Fruit fly (Drosophila melanogaster) whole organism, wandering third instar larva: ENCODE results near the gene wrd.

Experiments used
- Abd-B ChIP-seq: fragments of >200 bp; optimal IDR thresholded peaks from 2 replicates; lab custom pipeline; 2017; ENCODE audit warnings: missing biosample characterization, missing genetic modification characterization
- CG32264 ChIP-seq: fragments of 200-800 bp; sonication (Bioruptor generic); optimal IDR thresholded peaks from 2 replicates; lab custom pipeline; 2016; ENCODE audit warnings: missing biosample characterization, missing genetic modification characterization
- CG9705 ChIP-seq: fragments of 200-800 bp; sonication (Bioruptor generic); optimal IDR thresholded peaks from 2 replicates; lab custom pipeline; 2018; ENCODE audit warnings: missing biosample characterization, mild to moderate bottlenecking, missing genetic modification characterization
- CrebA ChIP-seq: fragments of 200-800 bp; sonication (Bioruptor generic); optimal IDR thresholded peaks from 2 replicates; lab custom pipeline; 2016; ENCODE audit warnings: missing biosample characterization, mild to moderate bottlenecking, missing genetic modification characterization, borderline replicate concordance
- Dfd ChIP-seq: fragments of >200 bp; optimal IDR thresholded peaks from 2 replicates; lab custom pipeline; 2017; ENCODE audit warnings: missing biosample characterization, missing genetic modification characterization
- Dif ChIP-seq: fragments of 200-275, 200-300 bp; sonication (Bioruptor generic); optimal IDR thresholded peaks from 2 replicates; lab custom pipeline; 2018; ENCODE audit warnings: missing biosample characterization, missing genetic modification characterization; ENCODE audit not compliant: partially characterized antibody
- HLH106 ChIP-seq: fragments of 200-800 bp; optimal IDR thresholded peaks from 3 replicates; lab custom pipeline; 2019; ENCODE audit warnings: missing biosample characterization, mild to moderate bottlenecking, missing genetic modification characterization, moderate library complexity
- Hnf4 ChIP-seq: fragments of 200-800 bp; sonication (Bioruptor generic); optimal IDR thresholded peaks from 2 replicates; lab custom pipeline; 2016; ENCODE audit warnings: missing biosample characterization, mild to moderate bottlenecking, missing genetic modification characterization
- Hr78 ChIP-seq: fragments of >200 bp; optimal IDR thresholded peaks from 2 replicates; lab custom pipeline; 2017; ENCODE audit warnings: missing biosample characterization, missing genetic modification characterization
- Hr83 ChIP-seq: fragments of 200-300 bp; sonication (Bioruptor generic); optimal IDR thresholded peaks from 2 replicates; lab custom pipeline; 2016; ENCODE audit warnings: missing biosample characterization, mild to moderate bottlenecking, missing genetic modification characterization, moderate library complexity; ENCODE audit not compliant: poor library complexity, severe bottlenecking
- Jra ChIP-seq: sonication (Bioruptor generic); optimal IDR thresholded peaks from 2 replicates; lab custom pipeline; 2016; ENCODE audit warnings: missing biosample characterization, missing genetic modification characterization
- Myc ChIP-seq: fragments of >200 bp; optimal IDR thresholded peaks from 2 replicates; lab custom pipeline; 2017
- N ChIP-seq: fragments of >200 bp; optimal IDR thresholded peaks from 2 replicates; lab custom pipeline; 2018; ENCODE audit warnings: missing biosample characterization, missing external identifiers, missing genetic modification characterization
- OdsH ChIP-seq: fragments of 200-800 bp; sonication (Bioruptor generic); optimal IDR thresholded peaks from 2 replicates; lab custom pipeline; 2016; ENCODE audit warnings: missing biosample characterization, mild to moderate bottlenecking, missing genetic modification characterization
- Rel ChIP-seq, 2 experiments: fragments of 200-800 bp; sonication (Bioruptor generic) in 1 of 2; optimal IDR thresholded peaks; 2 replicates in 1 of 2; 3 replicates in 1 of 2; lab custom pipeline; 2016 to 2019; ENCODE audit warnings: mild to moderate bottlenecking in 2 of 2, missing biosample characterization in 2 of 2, missing genetic modification characterization in 2 of 2, moderate library complexity in 1 of 2
- Sp1 ChIP-seq: fragments of 200-800 bp; sonication (Bioruptor generic); optimal IDR thresholded peaks from 3 replicates; lab custom pipeline; 2019; ENCODE audit warnings: missing biosample characterization, mild to moderate bottlenecking, missing genetic modification characterization, moderate library complexity
- Vsx2 ChIP-seq: fragments of 200-300, 225-300 bp; sonication (Bioruptor generic); optimal IDR thresholded peaks from 2 replicates; lab custom pipeline; 2018; ENCODE audit warnings: missing biosample characterization, missing genetic modification characterization; ENCODE audit not compliant: partially characterized antibody
- br ChIP-seq: fragments of 200-800 bp; sonication (Bioruptor generic); optimal IDR thresholded peaks from 2 replicates; lab custom pipeline; 2016; ENCODE audit warnings: missing biosample characterization, missing genetic modification characterization
- brk ChIP-seq: fragments of 200-800 bp; sonication (Bioruptor generic); optimal IDR thresholded peaks from 2 replicates; lab custom pipeline; 2016; ENCODE audit warnings: missing biosample characterization, mild to moderate bottlenecking, missing genetic modification characterization
- dl ChIP-seq, 2 experiments: fragments of 175-275, 200-275 bp in 1 of 2; fragments of 200-275 bp in 1 of 2; sonication (Bioruptor generic); optimal IDR thresholded peaks; lab custom pipeline; 2018; ENCODE audit warnings: mild to moderate bottlenecking in 2 of 2, missing biosample characterization in 2 of 2, missing genetic modification characterization in 2 of 2, moderate library complexity in 2 of 2; ENCODE audit not compliant: partially characterized antibody in 2 of 2, insufficient read depth in 1 of 2
- dmrt93B ChIP-seq: fragments of 200-800 bp; sonication (Bioruptor generic); optimal IDR thresholded peaks from 2 replicates; lab custom pipeline; 2018; ENCODE audit warnings: missing biosample characterization, mild to moderate bottlenecking, missing genetic modification characterization
- dsf ChIP-seq: sonication (Bioruptor generic); optimal IDR thresholded peaks from 2 replicates; lab custom pipeline; 2016; ENCODE audit warnings: missing biosample characterization, missing genetic modification characterization, borderline replicate concordance
- ey ChIP-seq: fragments of 200-800 bp; sonication (Bioruptor generic); optimal IDR thresholded peaks from 2 replicates; lab custom pipeline; 2016; ENCODE audit warnings: missing biosample characterization, missing genetic modification characterization
- foxo ChIP-seq, 2 experiments: fragments of 200-800 bp; sonication (Bioruptor generic); optimal IDR thresholded peaks; 2 replicates in 1 of 2; 3 replicates in 1 of 2; lab custom pipeline; 2016 to 2017; ENCODE audit warnings: missing biosample characterization in 2 of 2, missing genetic modification characterization in 2 of 2
- fru ChIP-seq: fragments of 200-800 bp; sonication (Bioruptor generic); optimal IDR thresholded peaks from 3 replicates; lab custom pipeline; 2016; ENCODE audit warnings: missing biosample characterization, mild to moderate bottlenecking, missing genetic modification characterization
- h ChIP-seq: fragments of 200-800 bp; sonication (Bioruptor generic); optimal IDR thresholded peaks from 3 replicates; lab custom pipeline; 2016; ENCODE audit warnings: missing biosample characterization, mild to moderate bottlenecking, missing genetic modification characterization
- jim ChIP-seq: fragments of 175-275, 200-325 bp; sonication (Bioruptor generic); optimal IDR thresholded peaks from 2 replicates; lab custom pipeline; 2016; ENCODE audit warnings: missing biosample characterization, mild to moderate bottlenecking, missing genetic modification characterization
- lola ChIP-seq: fragments of >200 bp; optimal IDR thresholded peaks from 2 replicates; lab custom pipeline; 2017; ENCODE audit warnings: missing biosample characterization, missing genetic modification characterization
- pan ChIP-seq: fragments of >200 bp; optimal IDR thresholded peaks from 2 replicates; lab custom pipeline; 2017
- psq ChIP-seq: fragments of 200-800 bp; sonication (Bioruptor generic); optimal IDR thresholded peaks from 3 replicates; lab custom pipeline; 2017; ENCODE audit warnings: missing biosample characterization, mild to moderate bottlenecking, missing genetic modification characterization, moderate library complexity
- rgr ChIP-seq: fragments of 200-800 bp; sonication (Bioruptor generic); optimal IDR thresholded peaks from 3 replicates; lab custom pipeline; 2016; ENCODE audit warnings: missing biosample characterization, mild to moderate bottlenecking, missing genetic modification characterization
- sage ChIP-seq: fragments of 200-800 bp; sonication (Bioruptor generic); optimal IDR thresholded peaks from 2 replicates; lab custom pipeline; 2016; ENCODE audit warnings: missing biosample characterization, mild to moderate bottlenecking, missing genetic modification characterization
- sv ChIP-seq: fragments of 200-800 bp; sonication (Bioruptor generic); optimal IDR thresholded peaks from 3 replicates; lab custom pipeline; 2016; ENCODE audit warnings: missing biosample characterization, missing genetic modification characterization
- tai ChIP-seq: sonication (Bioruptor generic); optimal IDR thresholded peaks from 2 replicates; lab custom pipeline; 2016; ENCODE audit warnings: missing biosample characterization, missing genetic modification characterization
- woc ChIP-seq: sonication (Bioruptor generic); optimal IDR thresholded peaks from 2 replicates; lab custom pipeline; 2016; ENCODE audit warnings: missing biosample characterization, mild to moderate bottlenecking, missing genetic modification characterization

wrd gene

dm6 chr3R:18166261-18166720 lies 1.3 kb upstream of the wrd start:
- peak; percentile 37 for TF ChIP-seq Hnf4
- no peak for TF ChIP-seq brk (GFP tag; lab: Kevin White, UChicago)
- peak; percentile 10 for TF ChIP-seq ey (GFP tag; lab: Kevin White, UChicago)
- TF ChIP-seq br (GFP tag; lab: Kevin White, UChicago) = peak; percentile 32
- no peak for TF ChIP-seq jim (GFP tag; lab: Kevin White, UChicago)
- peak in 1 of 2 experiments; percentile 56 for TF ChIP-seq foxo (GFP tag; optimal IDR thresholded peaks at IDR 0.05; lab: Kevin White, UChicago)
- peak; percentile 10 for TF ChIP-seq h
- peak; percentile 21 for TF ChIP-seq woc (GFP tag; lab: Kevin White, UChicago)
- peak; percentile 34 for TF ChIP-seq fru (GFP tag; lab: Kevin White, UChicago)
- TF ChIP-seq Rel (GFP tag; optimal IDR thresholded peaks at IDR 0.05; lab: Kevin White, UChicago) = no peak
- peak; percentile 4 for TF ChIP-seq Rel (tag; optimal IDR thresholded peaks at IDR 0.05; lab: Kevin White, UChicago)
- TF ChIP-seq rgr (GFP tag; lab: Kevin White, UChicago) = peak; percentile 24
- TF ChIP-seq Jra (GFP tag; lab: Kevin White, UChicago) = peak; percentile 32
- TF ChIP-seq CG9705 (GFP tag; lab: Kevin White, UChicago) = peak; percentile 9
- no peak for TF ChIP-seq sage
- peak; percentile 8 for TF ChIP-seq psq (GFP tag; lab: Kevin White, UChicago)
- no peak for TF ChIP-seq Dif (GFP tag; lab: Kevin White, UChicago)
- TF ChIP-seq Hr83 (GFP tag; lab: Kevin White, UChicago) = peak; percentile 12
- peak; percentile 24 for TF ChIP-seq HLH106 (tag; lab: Kevin White, UChicago)

dm6 chr3R:18167173-18167415 lies 463 bp upstream of the wrd start, which contains the start of the genes CG7215 and Prx5:
CG7215 (minus strand) TSS chr3R:18167273.
Prx5 (minus strand) TSS chr3R:18167273.
- TF ChIP-seq Dif (GFP tag; lab: Kevin White, UChicago) = no peak
- TF ChIP-seq pan (lab: Kevin White, UChicago) = no peak

- no peak for TF ChIP-seq pan (lab: Kevin White, UChicago)
- no peak for TF ChIP-seq Abd-B (GFP tag; lab: Kevin White, UChicago)
- peak; percentile 31 for TF ChIP-seq fru (GFP tag; lab: Kevin White, UChicago)
- no peak for TF ChIP-seq CrebA (GFP tag; lab: Kevin White, UChicago)
- no peak for TF ChIP-seq sage
- no peak for TF ChIP-seq CG9705 (GFP tag; lab: Kevin White, UChicago)
- TF ChIP-seq Rel (GFP tag; optimal IDR thresholded peaks at IDR 0.05; lab: Kevin White, UChicago) = no peak
- TF ChIP-seq Rel (tag; optimal IDR thresholded peaks at IDR 0.05; lab: Kevin White, UChicago) = peak; percentile 8
- TF ChIP-seq foxo (GFP tag; optimal IDR thresholded peaks at IDR 0.05; lab: Kevin White, UChicago) = peak in 1 of 2 experiments; percentile 17
- TF ChIP-seq CG32264 (GFP tag; lab: Kevin White, UChicago) = no peak
- no peak for TF ChIP-seq dsf (GFP tag; lab: Kevin White, UChicago)
- TF ChIP-seq Dif (GFP tag; lab: Kevin White, UChicago) = peak; percentile 98
- TF ChIP-seq Sp1 (GFP tag; lab: Kevin White, UChicago) = peak; percentile 41
- no peak for TF ChIP-seq Dfd
- no peak for TF ChIP-seq dmrt93B
- no peak for TF ChIP-seq N (GFP tag; lab: Kevin White, UChicago)
- peak; percentile 97 for TF ChIP-seq dl (GFP tag; optimal IDR thresholded peaks at IDR 0.05; lab: Kevin White, UChicago; ENCODE audit: insufficient read depth in 1 of 2, partially characterized antibody in 2 of 2)
- TF ChIP-seq rgr (GFP tag; lab: Kevin White, UChicago) = peak; percentile 58
- TF ChIP-seq lola (GFP tag; lab: Kevin White, UChicago) = no peak
- TF ChIP-seq woc (GFP tag; lab: Kevin White, UChicago) = no peak
- TF ChIP-seq Hnf4 = peak; percentile 6
- peak; percentile 36 for TF ChIP-seq OdsH (GFP tag; lab: Kevin White, UChicago)
- TF ChIP-seq h = peak; percentile 29
- peak; percentile 1 for TF ChIP-seq jim (GFP tag; lab: Kevin White, UChicago)
- no peak for TF ChIP-seq ey (GFP tag; lab: Kevin White, UChicago)
- no peak for TF ChIP-seq brk (GFP tag; lab: Kevin White, UChicago)
- peak; percentile 86 for TF ChIP-seq Vsx2 (GFP tag; lab: Kevin White, UChicago)
- TF ChIP-seq Hr78 (GFP tag; lab: Kevin White, UChicago) = no peak
- TF ChIP-seq Jra (GFP tag; lab: Kevin White, UChicago) = peak; percentile 10
- peak; percentile 70 for TF ChIP-seq Hr83 (GFP tag; lab: Kevin White, UChicago)
- no peak for TF ChIP-seq sv (GFP tag; lab: Kevin White, UChicago)
- no peak for TF ChIP-seq Myc
- no peak for TF ChIP-seq br (GFP tag; lab: Kevin White, UChicago)
- peak; percentile 40 for TF ChIP-seq psq (GFP tag; lab: Kevin White, UChicago)
- no peak for TF ChIP-seq tai (GFP tag; lab: Kevin White, UChicago)
- peak; percentile 34 for TF ChIP-seq HLH106 (tag; lab: Kevin White, UChicago)
Observed at dm6 chr3R:18168398-18168797, 841 bp downstream of the wrd start.
